Worm (Caenorhabditis elegans): ENCODE data around the gene tag-164.

The tag-164 gene

DNA sequence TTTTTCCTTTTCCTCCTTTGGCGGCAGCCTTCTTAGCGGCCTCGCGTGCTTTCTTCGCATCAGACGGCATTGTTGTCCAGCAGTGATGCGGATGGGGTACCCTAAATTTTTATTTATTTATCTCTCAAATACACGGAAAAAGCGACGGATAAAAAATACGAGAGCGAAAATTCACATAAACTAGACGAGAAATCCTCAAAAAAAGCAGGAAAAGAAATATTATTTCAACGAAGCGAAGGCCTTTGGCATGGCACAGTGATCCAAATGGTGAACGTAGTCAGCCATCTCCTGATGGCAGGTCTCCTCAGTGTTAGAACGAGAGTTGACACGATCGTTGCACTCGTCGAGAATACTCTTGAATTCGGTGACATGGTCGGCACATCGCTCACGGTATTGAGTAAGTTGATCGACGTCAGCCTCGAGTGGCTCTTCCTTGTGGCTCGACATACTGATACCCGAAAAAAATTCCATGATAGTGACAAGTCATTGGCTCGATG lies 2.8 kb downstream of the tag-164 start, which contains the start of the genes abcf-2 and T27E9.2:
Gene abcf-2 (minus strand): TSS at position 101 of the 497 bp plus-strand sequence.
Gene T27E9.2 (minus strand): TSS at position 447 of the 497 bp plus-strand sequence.
- TF ChIP-seq ceh-2 (tag; optimal IDR thresholded peaks at IDR 0.05) (no peak), sdc-2 (tag; optimal IDR thresholded peaks at IDR 0.05) (no peak), lim-6 (tag; optimal IDR thresholded peaks at IDR 0.05) (no peak), F13H6.1 (tag; optimal IDR thresholded peaks at IDR 0.05) (no peak), ceh-19 (GFP tag; optimal IDR thresholded peaks at IDR 0.05) (no peak), ceh-34 (tag; optimal IDR thresholded peaks at IDR 0.05) (no peak), ahr-1 (tag; optimal IDR thresholded peaks at IDR 0.05) (no peak), odd-2 (tag; optimal IDR thresholded peaks at IDR 0.05) (no peak)

DNA sequence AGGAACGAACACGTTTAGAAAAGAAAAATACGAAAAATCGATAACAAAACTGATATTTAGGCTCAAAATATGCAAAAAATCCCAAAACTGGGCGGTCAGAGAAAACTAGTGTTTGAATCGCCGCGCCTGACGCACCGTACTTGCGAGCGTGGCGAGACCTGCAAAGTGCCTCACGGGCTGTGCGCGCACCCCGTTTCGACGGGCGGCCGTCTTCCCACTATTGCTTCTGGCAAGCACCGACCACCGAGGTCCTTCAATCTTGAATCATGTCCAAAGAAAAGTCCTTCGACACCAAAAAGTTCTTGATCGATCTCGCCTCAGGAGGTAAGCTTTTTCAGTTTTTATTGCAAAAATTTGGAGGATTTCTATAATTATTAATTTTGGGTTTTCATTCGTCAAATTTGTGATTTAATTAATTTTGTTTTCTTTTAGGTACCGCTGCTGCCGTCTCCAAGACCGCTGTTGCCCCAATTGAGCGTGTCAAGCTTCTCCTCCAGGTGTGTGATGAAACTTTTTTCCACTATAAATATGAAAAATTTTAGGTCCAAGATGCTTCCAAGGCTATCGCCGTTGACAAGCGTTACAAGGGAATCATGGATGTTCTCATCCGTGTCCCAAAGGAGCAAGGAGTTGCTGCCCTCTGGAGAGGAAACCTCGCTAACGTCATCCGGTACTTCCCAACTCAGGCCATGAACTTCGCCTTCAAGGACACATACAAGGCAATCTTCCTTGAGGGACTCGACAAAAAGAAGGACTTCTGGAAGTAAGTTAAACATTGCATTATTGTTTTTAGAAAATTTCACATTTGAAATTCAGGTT lies 3.8 kb downstream of the tag-164 start, which contains the start of gene ant-1.1:
Gene ant-1.1 (plus strand): TSS at position 199 of the 819 bp plus-strand sequence.
- TF ChIP-seq odd-2 (tag; optimal IDR thresholded peaks at IDR 0.05) = no peak
- TF ChIP-seq K09A11.1 (tag; optimal IDR thresholded peaks at IDR 0.05; ENCODE audit: insufficient read depth) = no peak
- peak; percentile 49 for TF ChIP-seq gmeb-2 (tag; optimal IDR thresholded peaks at IDR 0.05)
- TF ChIP-seq C38D4.7 (GFP tag; optimal IDR thresholded peaks at IDR 0.05) = peak; percentile 7
- peak; percentile 65 for TF ChIP-seq unc-55 (GFP tag; optimal IDR thresholded peaks at IDR 0.05)
- peak; percentile 53 for TF ChIP-seq elt-2 (tag; optimal IDR thresholded peaks at IDR 0.05)
- peak; percentile 14 for TF ChIP-seq T23F11.4 (GFP tag; optimal IDR thresholded peaks at IDR 0.05)
- TF ChIP-seq C08G9.2 (tag; optimal IDR thresholded peaks at IDR 0.05) = no peak
- TF ChIP-seq tbx-2 (tag; optimal IDR thresholded peaks at IDR 0.05) = peak; percentile 75
- peak; percentile 53 for TF ChIP-seq hlh-30 (tag; optimal IDR thresholded peaks at IDR 0.05; ENCODE audit: insufficient read depth)
- TF ChIP-seq ceh-30 (tag; optimal IDR thresholded peaks at IDR 0.05) = no peak
- peak; percentile 59 for TF ChIP-seq rnt-1 (tag; optimal IDR thresholded peaks at IDR 0.05)
- TF ChIP-seq pax-1 (tag; optimal IDR thresholded peaks at IDR 0.05) = peak; percentile 68
- TF ChIP-seq nfya-1 (tag; optimal IDR thresholded peaks at IDR 0.05) = peak; percentile 95
- peak; percentile 87 for TF ChIP-seq ceh-34 (tag; optimal IDR thresholded peaks at IDR 0.05)
- TF ChIP-seq sox-2 (GFP tag; IDR thresholded peaks at IDR 0.05) = no peak
- no peak for TF ChIP-seq fkh-6 (tag; optimal IDR thresholded peaks at IDR 0.05)
- TF ChIP-seq K02D7.2 (tag; optimal IDR thresholded peaks at IDR 0.05) = peak; percentile 14
- peak; percentile 38 for TF ChIP-seq ceh-2 (tag; optimal IDR thresholded peaks at IDR 0.05)
- peak; percentile 42 for TF ChIP-seq ceh-19 (GFP tag; optimal IDR thresholded peaks at IDR 0.05)
- peak; percentile 29 for TF ChIP-seq ceh-48 (tag; optimal IDR thresholded peaks at IDR 0.05)
- TF ChIP-seq unc-42 (tag; optimal IDR thresholded peaks at IDR 0.05) = peak; percentile 77
- no peak for TF ChIP-seq hlh-15 (tag; optimal IDR thresholded peaks at IDR 0.05)
- no peak for TF ChIP-seq nhr-232 (tag; optimal IDR thresholded peaks at IDR 0.05)
- no peak for TF ChIP-seq hlh-6 (tag; optimal IDR thresholded peaks at IDR 0.05)
- TF ChIP-seq npax-4 (tag; optimal IDR thresholded peaks at IDR 0.05) = no peak
- peak; percentile 18 for TF ChIP-seq pha-2 (tag; optimal IDR thresholded peaks at IDR 0.05)
- 0 out of 2 replicates have a peak, but pooled peaks have one; percentile 29 for TF ChIP-seq unc-3 (GFP tag; conservative IDR thresholded peaks at IDR 0.05)
- no peak for TF ChIP-seq unc-3 (tag; optimal IDR thresholded peaks at IDR 0.05)
- peak; percentile 12 for TF ChIP-seq fax-1 (tag; optimal IDR thresholded peaks at IDR 0.05)
- peak; percentile 31 for TF ChIP-seq ztf-16 (tag; optimal IDR thresholded peaks at IDR 0.05)
- TF ChIP-seq ceh-18 (tag; optimal IDR thresholded peaks at IDR 0.05) = peak; percentile 82
- no peak for TF ChIP-seq ceh-22 (tag; optimal IDR thresholded peaks at IDR 0.05)
- peak; percentile 45 for TF ChIP-seq dve-1 (tag; optimal IDR thresholded peaks at IDR 0.05)
- TF ChIP-seq unc-86 (tag; optimal IDR thresholded peaks at IDR 0.05) = peak; percentile 55
- no peak for TF ChIP-seq ceh-9 (tag; optimal IDR thresholded peaks at IDR 0.05)
- peak; percentile 83 for TF ChIP-seq ceh-31 (tag; optimal IDR thresholded peaks at IDR 0.05)
- peak; percentile 56 for TF ChIP-seq ceh-14 (tag; optimal IDR thresholded peaks at IDR 0.05)
- TF ChIP-seq lim-6 (tag; optimal IDR thresholded peaks at IDR 0.05) = no peak
- TF ChIP-seq che-1 (tag; optimal IDR thresholded peaks at IDR 0.05) = peak; percentile 33
- TF ChIP-seq F13H6.1 (tag; optimal IDR thresholded peaks at IDR 0.05) = no peak
- TF ChIP-seq ets-4 (tag; optimal IDR thresholded peaks at IDR 0.05) = peak; percentile 50
- TF ChIP-seq ceh-24 (tag; optimal IDR thresholded peaks at IDR 0.05) = peak; percentile 26
- TF ChIP-seq pros-1 (tag; optimal IDR thresholded peaks at IDR 0.05) = peak; percentile 50
- TF ChIP-seq Y22D7AL.16 (tag; optimal IDR thresholded peaks at IDR 0.05) = peak; percentile 40

Data from whole organism, late embryonic.